Fruit fly (Drosophila melanogaster) whole organism, embryonic: ENCODE measurements around the gene Neurochondrin.

Experiments
- Atf-2 ChIP-seq: fragments of 200-800 bp; sonication (Bioruptor generic); optimal IDR thresholded peaks from 2 replicates; lab custom pipeline; 2016; ENCODE audit warnings: missing biosample characterization, missing genetic modification characterization
- B-H1 ChIP-seq: fragments of 200-800 bp; sonication (Bioruptor generic); IDR thresholded peaks from 3 replicates; pipeline ENCODE4 v1.3.6; 2022; ENCODE audit warnings: missing biosample characterization, missing genetic modification characterization
- CG10267 ChIP-seq: fragments of 200-800 bp; sonication (Bioruptor generic); optimal IDR thresholded peaks from 2 replicates; lab custom pipeline; 2018; ENCODE audit warnings: missing biosample characterization, mild to moderate bottlenecking, missing genetic modification characterization, moderate library complexity
- CG11695 ChIP-seq: fragments of 200-800 bp; sonication (Bioruptor generic); IDR thresholded peaks from 3 replicates; pipeline ENCODE4 v1.3.6; 2022; ENCODE audit warnings: missing biosample characterization, missing genetic modification characterization
- CG13123 ChIP-seq: fragments of 200-800 bp; sonication (Bioruptor generic); optimal IDR thresholded peaks from 2 replicates; lab custom pipeline; 2016; ENCODE audit warnings: missing biosample characterization, missing genetic modification characterization
- CG14014 ChIP-seq: fragments of 200-800 bp; sonication (Bioruptor generic); IDR thresholded peaks from 2 replicates; pipeline ENCODE4 v1.3.6; 2022; ENCODE audit warnings: missing biosample characterization, missing genetic modification characterization
- CG14965 ChIP-seq: fragments of 200-800 bp; sonication (Bioruptor generic); optimal IDR thresholded peaks from 2 replicates; lab custom pipeline; 2016; ENCODE audit warnings: missing biosample characterization, missing genetic modification characterization, borderline replicate concordance
- CG15011 ChIP-seq: fragments of 200-800 bp; sonication (Bioruptor generic); optimal IDR thresholded peaks from 3 replicates; lab custom pipeline; 2018; ENCODE audit warnings: missing biosample characterization, mild to moderate bottlenecking, missing genetic modification characterization
- CG1602 ChIP-seq: fragments of 200-800 bp; sonication (Bioruptor generic); optimal IDR thresholded peaks from 3 replicates; lab custom pipeline; 2016; ENCODE audit warnings: missing biosample characterization, missing genetic modification characterization
- CG1647 ChIP-seq: fragments of 200-800 bp; sonication (Bioruptor generic); optimal IDR thresholded peaks from 3 replicates; lab custom pipeline; 2016; ENCODE audit warnings: missing biosample characterization, missing genetic modification characterization
- CG18619 ChIP-seq: fragments of 200-800 bp; sonication (Bioruptor generic); optimal IDR thresholded peaks from 3 replicates; lab custom pipeline; 2017; ENCODE audit warnings: missing biosample characterization, mild to moderate bottlenecking, missing genetic modification characterization
- CG2875 ChIP-seq: fragments of 200-800 bp; sonication (Bioruptor generic); optimal IDR thresholded peaks from 2 replicates; lab custom pipeline; 2017; ENCODE audit warnings: missing biosample characterization, mild to moderate bottlenecking, missing genetic modification characterization, missing genetic modification reagents
- CG31388 ChIP-seq: fragments of 200-800 bp; sonication (Bioruptor generic); optimal IDR thresholded peaks from 2 replicates; lab custom pipeline; 2016; ENCODE audit warnings: missing biosample characterization, missing genetic modification characterization
- CG32532 ChIP-seq: fragments of 200-800 bp; sonication (Bioruptor generic); IDR thresholded peaks from 2 replicates; pipeline ENCODE4 v1.3.6; 2022; ENCODE audit warnings: missing biosample characterization, missing genetic modification characterization
- CG3407 ChIP-seq: fragments of 200-800 bp; sonication (Bioruptor generic); optimal IDR thresholded peaks from 2 replicates; lab custom pipeline; 2018; ENCODE audit warnings: missing biosample characterization, mild to moderate bottlenecking, missing genetic modification characterization
- CG5180 ChIP-seq: fragments of 200-800 bp; sonication (Bioruptor generic); optimal IDR thresholded peaks from 3 replicates; lab custom pipeline; 2017; ENCODE audit warnings: missing biosample characterization, missing genetic modification characterization, mild to moderate bottlenecking, moderate library complexity, missing genetic modification reagents
- CG6654 ChIP-seq: fragments of 200-800 bp; sonication (Bioruptor generic); optimal IDR thresholded peaks from 2 replicates; lab custom pipeline; 2017; ENCODE audit warnings: missing biosample characterization, mild to moderate bottlenecking, missing genetic modification characterization
- CG9727 ChIP-seq: fragments of 200-800 bp; sonication (Bioruptor generic); optimal IDR thresholded peaks from 3 replicates; lab custom pipeline; 2017; ENCODE audit warnings: missing biosample characterization, mild to moderate bottlenecking, missing genetic modification characterization
- Chrac-16 ChIP-seq: fragments of 200-800 bp; sonication (Bioruptor generic); optimal IDR thresholded peaks from 3 replicates; lab custom pipeline; 2016; ENCODE audit warnings: missing biosample characterization, missing genetic modification characterization
- CoRest ChIP-seq: fragments of 200-800 bp; sonication (Bioruptor generic); optimal IDR thresholded peaks from 3 replicates; lab custom pipeline; 2018; ENCODE audit warnings: missing biosample characterization, mild to moderate bottlenecking, missing genetic modification characterization, moderate library complexity
- Doc2 ChIP-seq: fragments of 200-800 bp; sonication (Bioruptor generic); IDR thresholded peaks from 2 replicates; pipeline ENCODE4 v1.3.6; 2022; ENCODE audit warnings: missing biosample characterization, missing genetic modification characterization
- Fer3 ChIP-seq: fragments of 200-800 bp; sonication (Bioruptor generic); optimal IDR thresholded peaks from 2 replicates; lab custom pipeline; 2018; ENCODE audit warnings: missing biosample characterization, mild to moderate bottlenecking, missing genetic modification characterization, moderate library complexity
- Kr ChIP-seq: fragments of 200-800 bp; sonication (Bioruptor generic); optimal IDR thresholded peaks from 2 replicates; lab custom pipeline; 2017; ENCODE audit warnings: missing biosample characterization, mild to moderate bottlenecking, missing genetic modification characterization
- Med ChIP-seq: fragments of 200-800 bp; sonication (Bioruptor generic); peaks from one replicate; lab custom pipeline; 2016; ENCODE audit warnings: missing biosample characterization, missing genetic modification characterization, mild to moderate bottlenecking, inconsistent platforms, moderate library complexity
- Oli ChIP-seq: fragments of 200-800 bp; sonication (Bioruptor generic); optimal IDR thresholded peaks from 2 replicates; lab custom pipeline; 2018; ENCODE audit warnings: missing biosample characterization, mild to moderate bottlenecking, missing genetic modification characterization, moderate library complexity
- Spps ChIP-seq: fragments of 200-800 bp; sonication (Bioruptor generic); optimal IDR thresholded peaks from 2 replicates; lab custom pipeline; 2018; ENCODE audit warnings: missing biosample characterization, mild to moderate bottlenecking, missing genetic modification characterization
- Sry-β ChIP-seq: fragments of 200-800 bp; sonication (Bioruptor generic); optimal IDR thresholded peaks from 2 replicates; lab custom pipeline; 2018; ENCODE audit warnings: missing biosample characterization, mild to moderate bottlenecking, missing genetic modification characterization, moderate library complexity
- bsh ChIP-seq, 2 experiments: fragments of 200-800 bp; sonication (Bioruptor generic); optimal IDR thresholded peaks; 2 replicates each; lab custom pipeline; 2017 to 2018; ENCODE audit warnings: mild to moderate bottlenecking in 2 of 2, missing biosample characterization in 2 of 2, missing genetic modification characterization in 2 of 2, moderate library complexity in 1 of 2
- cad ChIP-seq: fragments of >200 bp; optimal IDR thresholded peaks from 2 replicates; lab custom pipeline; 2017; ENCODE audit warnings: missing biosample characterization, missing genetic modification characterization
- chif ChIP-seq, 2 experiments: fragments of 200-800 bp; sonication (Bioruptor generic); optimal IDR thresholded peaks; 3 replicates each; lab custom pipeline; 2016; ENCODE audit warnings: missing biosample characterization in 2 of 2, missing genetic modification characterization in 2 of 2
- chn ChIP-seq: fragments of 200-800 bp; sonication (Bioruptor generic); optimal IDR thresholded peaks from 2 replicates; lab custom pipeline; 2016; ENCODE audit warnings: missing biosample characterization, missing genetic modification characterization
- corto ChIP-seq: fragments of 200-800 bp; sonication (Bioruptor generic); optimal IDR thresholded peaks from 2 replicates; lab custom pipeline; 2016; ENCODE audit warnings: missing biosample characterization, mild to moderate bottlenecking, missing genetic modification characterization, moderate library complexity
- danr ChIP-seq: fragments of 200-800 bp; sonication (Bioruptor generic); IDR thresholded peaks from 2 replicates; pipeline ENCODE4 v1.3.6; 2022; ENCODE audit warnings: missing biosample characterization, missing genetic modification characterization
- dysf ChIP-seq: fragments of 200-800 bp; sonication (Bioruptor generic); IDR thresholded peaks from 3 replicates; pipeline ENCODE4 v1.3.6; 2022; ENCODE audit warnings: missing biosample characterization, missing genetic modification characterization
- fd96Cb ChIP-seq: fragments of 200-800 bp; sonication (Bioruptor generic); optimal IDR thresholded peaks from 2 replicates; lab custom pipeline; 2018; ENCODE audit warnings: missing biosample characterization, mild to moderate bottlenecking, missing genetic modification characterization, moderate library complexity
- ftz-f1 ChIP-seq: fragments of 200-800 bp; sonication (Bioruptor generic); optimal IDR thresholded peaks from 2 replicates; lab custom pipeline; 2016; ENCODE audit warnings: missing biosample characterization, missing genetic modification characterization
- gro ChIP-seq: fragments of 200-800 bp; sonication (Bioruptor generic); optimal IDR thresholded peaks from 2 replicates; lab custom pipeline; 2016; ENCODE audit warnings: missing biosample characterization, missing genetic modification characterization
- h ChIP-seq: fragments of >200 bp; optimal IDR thresholded peaks from 2 replicates; lab custom pipeline; 2017
- odd ChIP-seq: fragments of 200-800 bp; sonication (Bioruptor generic); optimal IDR thresholded peaks from 2 replicates; lab custom pipeline; 2017; ENCODE audit warnings: missing biosample characterization, mild to moderate bottlenecking, missing genetic modification characterization
- pzg ChIP-seq: fragments of 200-800 bp; sonication (Bioruptor generic); optimal IDR thresholded peaks from 3 replicates; lab custom pipeline; 2018; ENCODE audit warnings: missing biosample characterization, mild to moderate bottlenecking, missing genetic modification characterization, moderate library complexity
- repo ChIP-seq: fragments of 200-800 bp; sonication (Bioruptor generic); optimal IDR thresholded peaks from 2 replicates; lab custom pipeline; 2016; ENCODE audit warnings: missing biosample characterization, missing genetic modification characterization
- run ChIP-seq: fragments of 200-800 bp; sonication (Bioruptor generic); optimal IDR thresholded peaks from 3 replicates; lab custom pipeline; 2018; ENCODE audit warnings: missing biosample characterization, mild to moderate bottlenecking, missing genetic modification characterization
- schlank ChIP-seq: fragments of 200-800 bp; sonication (Bioruptor generic); optimal IDR thresholded peaks from 2 replicates; lab custom pipeline; 2018; ENCODE audit warnings: missing biosample characterization, mild to moderate bottlenecking, missing genetic modification characterization
- seq ChIP-seq: fragments of 200-800 bp; sonication (Bioruptor generic); IDR thresholded peaks from 2 replicates; pipeline ENCODE4 v1.3.6; 2022; ENCODE audit warnings: missing biosample characterization, missing genetic modification characterization
- sna ChIP-seq: fragments of 200-800 bp; sonication (Bioruptor generic); IDR thresholded peaks from 2 replicates; pipeline ENCODE4 v1.3.6; 2022; ENCODE audit warnings: missing biosample characterization, missing genetic modification characterization; ENCODE audit not compliant: partially characterized antibody
- so ChIP-seq: fragments of 200-800 bp; sonication (Bioruptor generic); IDR thresholded peaks from 3 replicates; pipeline ENCODE4 v1.3.6; 2022; ENCODE audit warnings: missing biosample characterization, missing genetic modification characterization
- sob ChIP-seq: fragments of 200-800 bp; sonication (Bioruptor generic); IDR thresholded peaks from 2 replicates; pipeline ENCODE4 v1.3.6; 2022; ENCODE audit warnings: missing biosample characterization, missing genetic modification characterization
- sqz ChIP-seq: fragments of 200-800 bp; sonication (Bioruptor generic); optimal IDR thresholded peaks from 3 replicates; lab custom pipeline; 2018; ENCODE audit warnings: missing biosample characterization, mild to moderate bottlenecking, missing genetic modification characterization
- unc-4 ChIP-seq: fragments of 200-800 bp; sonication (Bioruptor generic); IDR thresholded peaks from 2 replicates; pipeline ENCODE4 v1.3.6; 2022; ENCODE audit warnings: missing biosample characterization, missing genetic modification characterization; ENCODE audit not compliant: partially characterized antibody
- unpg ChIP-seq: fragments of 200-800 bp; sonication (Bioruptor generic); optimal IDR thresholded peaks from 3 replicates; lab custom pipeline; 2018; ENCODE audit warnings: missing biosample characterization, mild to moderate bottlenecking, missing genetic modification characterization, moderate library complexity
- yki ChIP-seq: fragments of >200 bp; optimal IDR thresholded peaks from 3 replicates; lab custom pipeline; 2018

Gene Neurochondrin

DNA sequence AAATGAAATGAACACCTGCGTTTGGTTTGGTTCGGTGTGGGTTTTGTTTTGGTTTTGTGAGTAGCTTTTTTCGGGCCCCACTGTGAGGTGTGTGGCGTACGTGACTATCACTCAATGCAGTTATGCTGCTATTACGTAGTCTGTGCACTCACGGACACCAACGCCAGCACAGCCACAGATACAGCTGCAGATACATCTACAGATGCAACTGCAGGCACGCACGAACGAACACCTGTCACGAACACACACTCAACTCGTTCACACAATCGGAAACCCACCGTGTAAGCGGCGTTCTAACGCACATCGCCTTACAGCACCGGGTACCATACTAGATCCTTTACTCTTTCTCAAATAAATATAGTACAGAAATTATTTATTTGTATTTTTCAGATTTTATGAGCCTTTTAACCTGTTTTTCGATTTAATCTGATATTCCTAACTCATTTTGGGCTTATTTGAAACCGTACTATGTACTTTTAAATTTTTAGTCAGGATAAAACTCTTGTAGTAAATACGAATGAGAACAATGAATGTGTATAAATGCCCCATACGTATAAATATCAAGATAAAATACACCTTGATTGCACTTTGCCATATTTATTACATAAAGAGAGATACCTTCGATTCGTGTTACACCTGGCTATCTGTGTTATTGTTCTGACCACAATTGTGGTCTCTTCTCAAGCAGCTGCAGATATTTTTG, 42.6 kb upstream of the Neurochondrin start (continued):
- TF ChIP-seq unc-4 (GFP tag; lab: Robert Waterston, UW): no peak
- no peak for TF ChIP-seq CoRest (tag; lab: Kevin White, UChicago)
- no peak for TF ChIP-seq CG2875 (GFP tag; lab: Kevin White, UChicago)
- TF ChIP-seq CG15011 (GFP tag; lab: Kevin White, UChicago): no peak
- TF ChIP-seq run (tag; lab: Kevin White, UChicago): no peak
- no peak for TF ChIP-seq seq (GFP tag; lab: Robert Waterston, UW)
- TF ChIP-seq CG18619 (GFP tag; lab: Kevin White, UChicago): no peak
- TF ChIP-seq odd (GFP tag; lab: Kevin White, UChicago): no peak
- peak; percentile 35 for TF ChIP-seq CG1602 (GFP tag; lab: Kevin White, UChicago)
- TF ChIP-seq pzg (GFP tag; lab: Kevin White, UChicago): no peak
- peak; percentile 14 for TF ChIP-seq unpg (GFP tag; lab: Kevin White, UChicago)
- TF ChIP-seq Atf-2 (GFP tag; lab: Kevin White, UChicago): no peak
- no peak for TF ChIP-seq corto (GFP tag; lab: Kevin White, UChicago)
- no peak for TF ChIP-seq Spps (tag; lab: Kevin White, UChicago)
- no peak for TF ChIP-seq Fer3 (tag; lab: Kevin White, UChicago)
- TF ChIP-seq ftz-f1: no peak
- no peak for TF ChIP-seq CG14014 (GFP tag; lab: Robert Waterston, UW)
- TF ChIP-seq CG13123 (GFP tag; lab: Kevin White, UChicago): no peak
- no peak for TF ChIP-seq CG14965
- no peak for TF ChIP-seq CG32532 (GFP tag; lab: Robert Waterston, UW)
- TF ChIP-seq bsh (GFP tag; optimal IDR thresholded peaks at IDR 0.05; lab: Kevin White, UChicago): peak; percentile 36 to 47
- TF ChIP-seq sob: no peak
- TF ChIP-seq CG11695 (GFP tag; lab: Robert Waterston, UW): no peak; the same call in 2 of the 3 replicates
- TF ChIP-seq CG31388: no peak
- no peak for TF ChIP-seq repo
- no peak for TF ChIP-seq chn
- no peak for TF ChIP-seq Doc2
- peak; percentile 18 for TF ChIP-seq fd96Cb (tag; lab: Kevin White, UChicago)
- no peak for TF ChIP-seq h
- TF ChIP-seq dysf (GFP tag; lab: Robert Waterston, UW): no peak
- TF ChIP-seq B-H1 (GFP tag; lab: Robert Waterston, UW): no peak
- no peak for TF ChIP-seq CG5180 (GFP tag; lab: Kevin White, UChicago)
- no peak for TF ChIP-seq CG1647 (GFP tag; lab: Kevin White, UChicago)
- peak in 1 of 2 experiments; percentile 17 for TF ChIP-seq chif (GFP tag; optimal IDR thresholded peaks at IDR 0.05; lab: Kevin White, UChicago)
- TF ChIP-seq CG10267 (tag; lab: Kevin White, UChicago): peak; percentile 32
- no peak for TF ChIP-seq cad (GFP tag; lab: Kevin White, UChicago)
- TF ChIP-seq gro: no peak
- no peak for TF ChIP-seq schlank (tag; lab: Kevin White, UChicago)
- TF ChIP-seq CG3407: no peak
- no peak for TF ChIP-seq CG6654 (GFP tag; lab: Kevin White, UChicago)
- peak; percentile 52 for TF ChIP-seq CG9727 (GFP tag; lab: Kevin White, UChicago)
- TF ChIP-seq so (GFP tag; lab: Robert Waterston, UW): no peak
- peak; percentile 21 for TF ChIP-seq Med
- no peak for TF ChIP-seq sqz (GFP tag; lab: Kevin White, UChicago)
- no peak for TF ChIP-seq danr
- peak; percentile 37 for TF ChIP-seq Oli (tag; lab: Kevin White, UChicago)
- TF ChIP-seq yki (lab: Kevin White, UChicago): no peak
- TF ChIP-seq sna: no peak
- TF ChIP-seq Kr (GFP tag; lab: Kevin White, UChicago): no peak
- no peak for TF ChIP-seq Chrac-16 (GFP tag; lab: Kevin White, UChicago)
- TF ChIP-seq Sry-β (GFP tag; lab: Kevin White, UChicago): no peak
